Fruit fly (Drosophila melanogaster) whole organism: ENCODE data around the gene Brd8.

Source experiments
- CG8478 ChIP-seq: fragments of >200 bp; optimal IDR thresholded peaks from 2 replicates; lab custom pipeline; 2018; ENCODE audit warnings: inconsistent platforms
- Dll ChIP-seq: fragments of >200 bp; optimal IDR thresholded peaks from 2 replicates; lab custom pipeline; 2017
- EcR ChIP-seq, 2 experiments: fragments of >200 bp; optimal IDR thresholded peaks; 2 replicates each; lab custom pipeline; 2017; ENCODE audit warnings: missing biosample characterization in 2 of 2, missing genetic modification characterization in 2 of 2, missing genetic modification reagents in 2 of 2
- pan ChIP-seq: fragments of >200 bp; optimal IDR thresholded peaks from 2 replicates; lab custom pipeline; 2017
- psq ChIP-seq: fragments of >200 bp; optimal IDR thresholded peaks from 2 replicates; lab custom pipeline; 2017
- usp ChIP-seq: fragments of >200 bp; optimal IDR thresholded peaks from 2 replicates; lab custom pipeline; 2017; ENCODE audit warnings: missing biosample characterization, missing genetic modification characterization, mixed read lengths

dm6 chr3R:29257890-29258691, 34.8 kb downstream of the Brd8 start:
- TF ChIP-seq Dll (lab: Kevin White, UChicago) (no peak), psq (lab: Kevin White, UChicago) (no peak), CG8478 (lab: Kevin White, UChicago) (no peak), EcR (GFP tag; optimal IDR thresholded peaks at IDR 0.05; lab: Kevin White, UChicago) (no peak), usp (no peak), pan (lab: Kevin White, UChicago) (no peak)
